Fruit fly (Drosophila melanogaster): ENCODE measurements around the gene elg1.

elg1 gene

DNA sequence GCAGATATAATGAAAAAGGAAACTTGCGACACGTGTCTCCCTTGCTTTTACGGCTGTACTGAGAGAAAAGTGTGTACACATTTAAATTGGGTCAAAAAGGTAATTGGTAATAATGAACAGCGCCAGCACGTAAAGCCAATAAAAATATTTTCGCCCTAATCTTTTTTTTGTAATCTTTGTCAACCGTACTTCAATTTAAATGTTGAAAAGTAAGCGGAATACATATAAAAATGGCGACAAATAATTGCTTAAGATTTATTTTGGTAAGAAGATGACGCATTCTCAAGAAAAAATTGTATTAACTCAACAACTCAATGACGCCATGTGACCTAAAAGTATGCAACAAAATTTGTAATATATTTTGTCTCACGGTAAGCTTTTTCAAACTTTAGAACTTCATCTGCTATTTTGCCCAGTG lies 16.0 kb downstream of the elg1 start (continued):
- TF ChIP-seq row (GFP tag; IDR thresholded peaks at IDR 0.05), result peak; percentile 40
- TF ChIP-seq PHDP (tag; optimal IDR thresholded peaks at IDR 0.05), result peak; percentile 4
- TF ChIP-seq Sox100B (GFP tag; optimal IDR thresholded peaks at IDR 0.05), result peak; percentile 40
- TF ChIP-seq CG14014 (GFP tag; IDR thresholded peaks at IDR 0.05), result no peak
- peak; percentile 22 for TF ChIP-seq BtbVII (GFP tag; optimal IDR thresholded peaks at IDR 0.05)
- TF ChIP-seq gsb-n (tag; optimal IDR thresholded peaks at IDR 0.05), result no peak
- peak; percentile 19 for TF ChIP-seq CG15269 (tag; optimal IDR thresholded peaks at IDR 0.05)
- no peak for TF ChIP-seq da (GFP tag; optimal IDR thresholded peaks at IDR 0.05)
- peak; percentile 6 for TF ChIP-seq Myb (GFP tag; optimal IDR thresholded peaks at IDR 0.05)
- TF ChIP-seq CG2678 (tag; optimal IDR thresholded peaks at IDR 0.05), result peak; percentile 68
- no peak for TF ChIP-seq dmrt11E (tag; optimal IDR thresholded peaks at IDR 0.05)
- TF ChIP-seq grn (GFP tag; optimal IDR thresholded peaks at IDR 0.05), result no peak
- TF ChIP-seq fu2 (GFP tag; optimal IDR thresholded peaks at IDR 0.05), result peak; percentile 14
- peak; percentile 14 for TF ChIP-seq ind (GFP tag; optimal IDR thresholded peaks at IDR 0.05)
- no peak for TF ChIP-seq shn (GFP tag; optimal IDR thresholded peaks at IDR 0.05)
- peak; percentile 58 for TF ChIP-seq CG10147 (GFP tag; optimal IDR thresholded peaks at IDR 0.05)
- peak; percentile 25 for TF ChIP-seq NfI (GFP tag; optimal IDR thresholded peaks at IDR 0.05)
- TF ChIP-seq phol (tag; optimal IDR thresholded peaks at IDR 0.05), result peak; percentile 38
- no peak for TF ChIP-seq ranshi (GFP tag; IDR thresholded peaks at IDR 0.05)
- peak; percentile 1 for TF ChIP-seq HHEX (GFP tag; optimal IDR thresholded peaks at IDR 0.05)
- peak; percentile 39 for TF ChIP-seq Oli (tag; optimal IDR thresholded peaks at IDR 0.05)
- TF ChIP-seq CG15601 (tag; optimal IDR thresholded peaks at IDR 0.05), result peak; percentile 9
- TF ChIP-seq cad (GFP tag; optimal IDR thresholded peaks at IDR 0.05), result no peak
- no peak for TF ChIP-seq tll (GFP tag; optimal IDR thresholded peaks at IDR 0.05)
- peak; percentile 23; the same call in 1 of the 3 replicates for TF ChIP-seq dysf (GFP tag; IDR thresholded peaks at IDR 0.05)
- TF ChIP-seq mam (GFP tag; optimal IDR thresholded peaks at IDR 0.05), result peak; percentile 16
- no peak for TF ChIP-seq E2f1 (GFP tag; IDR thresholded peaks at IDR 0.05)
- no peak for TF ChIP-seq CG5953 (GFP tag; IDR thresholded peaks at IDR 0.05)
- no peak for TF ChIP-seq CG6683 (GFP tag; optimal IDR thresholded peaks at IDR 0.05)
- TF ChIP-seq CG7786 (GFP tag; optimal IDR thresholded peaks at IDR 0.05), result peak; percentile 41
- peak; percentile 7 for TF ChIP-seq CG34376 (GFP tag; optimal IDR thresholded peaks at IDR 0.05)
- TF ChIP-seq Ets65A (GFP tag), result peak; percentile 90
- no peak for TF ChIP-seq cg (GFP tag; optimal IDR thresholded peaks at IDR 0.05)
- TF ChIP-seq CG4404 (GFP tag; IDR thresholded peaks at IDR 0.05), result no peak
- no peak for TF ChIP-seq inv (GFP tag; IDR thresholded peaks at IDR 0.05; ENCODE audit: partially characterized antibody)
- peak; percentile 20 for TF ChIP-seq nau (GFP tag; optimal IDR thresholded peaks at IDR 0.05)
- TF ChIP-seq CG1603 (tag; optimal IDR thresholded peaks at IDR 0.05), result no peak
- peak; percentile 59 for TF ChIP-seq dmrt99B (tag; optimal IDR thresholded peaks at IDR 0.05)
- TF ChIP-seq zen2 (GFP tag; IDR thresholded peaks at IDR 0.05; ENCODE audit: partially characterized antibody), result no peak
- TF ChIP-seq CG11723 (GFP tag; optimal IDR thresholded peaks at IDR 0.05), result no peak
- no peak for TF ChIP-seq kni (GFP tag; optimal IDR thresholded peaks at IDR 0.05)
- no peak for TF ChIP-seq mirr (GFP tag; optimal IDR thresholded peaks at IDR 0.05)
- peak; percentile 28 for TF ChIP-seq CG9727 (GFP tag; optimal IDR thresholded peaks at IDR 0.05)
- TF ChIP-seq CHES-1-like (GFP tag; optimal IDR thresholded peaks at IDR 0.05), result no peak
- peak; percentile 6 for TF ChIP-seq CG6765 (GFP tag; optimal IDR thresholded peaks at IDR 0.05)
- TF ChIP-seq sug (tag; optimal IDR thresholded peaks at IDR 0.05), result peak; percentile 27
- peak; percentile 68 for TF ChIP-seq CG18599 (GFP tag; optimal IDR thresholded peaks at IDR 0.05)
- TF ChIP-seq cwo (GFP tag; optimal IDR thresholded peaks at IDR 0.05), result peak; percentile 47
- TF ChIP-seq gem (tag; optimal IDR thresholded peaks at IDR 0.05), result peak; percentile 54
- no peak for TF ChIP-seq luna (GFP tag; optimal IDR thresholded peaks at IDR 0.05)
